Fruit fly (Drosophila melanogaster) whole organism, embryonic: ENCODE measurements around the gene CG32425.

Experiments used
- B-H2 ChIP-seq: fragments of 200-800 bp; sonication (Bioruptor generic); optimal IDR thresholded peaks from 2 replicates; lab custom pipeline; 2018; ENCODE audit warnings: missing biosample characterization, mild to moderate bottlenecking, missing genetic modification characterization
- Bgb ChIP-seq: fragments of 200-800 bp; sonication (Bioruptor generic); IDR thresholded peaks from 2 replicates; pipeline ENCODE4 v1.3.6; 2022; ENCODE audit warnings: missing biosample characterization, missing genetic modification characterization; ENCODE audit not compliant: partially characterized antibody
- Bteb2 ChIP-seq: fragments of 200-800 bp; sonication (Bioruptor generic); optimal IDR thresholded peaks from 2 replicates; lab custom pipeline; 2016; ENCODE audit warnings: missing biosample characterization, missing genetic modification characterization
- CG11456 ChIP-seq: fragments of 200-800 bp; sonication (Bioruptor generic); IDR thresholded peaks from 3 replicates; pipeline ENCODE4 v1.3.6; 2022; ENCODE audit warnings: missing biosample characterization, missing genetic modification characterization
- CG11723 ChIP-seq: fragments of 200-800 bp; sonication (Bioruptor generic); optimal IDR thresholded peaks from 2 replicates; lab custom pipeline; 2017; ENCODE audit warnings: missing biosample characterization, mild to moderate bottlenecking, missing genetic modification characterization
- CG15601 ChIP-seq: fragments of 200-800 bp; sonication (Bioruptor generic); optimal IDR thresholded peaks from 3 replicates; lab custom pipeline; 2019; ENCODE audit warnings: missing biosample characterization, mild to moderate bottlenecking, missing genetic modification characterization, moderate library complexity
- CG2116 ChIP-seq: fragments of 200-800 bp; sonication (Bioruptor generic); optimal IDR thresholded peaks from 3 replicates; lab custom pipeline; 2018; ENCODE audit warnings: missing biosample characterization, mild to moderate bottlenecking, missing genetic modification characterization
- CG33213 ChIP-seq: fragments of 200-800 bp; sonication (Bioruptor generic); optimal IDR thresholded peaks from 3 replicates; lab custom pipeline; 2016; ENCODE audit warnings: missing biosample characterization, missing genetic modification characterization
- CG3407 ChIP-seq: fragments of 200-800 bp; sonication (Bioruptor generic); optimal IDR thresholded peaks from 2 replicates; lab custom pipeline; 2018; ENCODE audit warnings: missing biosample characterization, mild to moderate bottlenecking, missing genetic modification characterization
- CG34376 ChIP-seq: fragments of 200-800 bp; sonication (Bioruptor generic); optimal IDR thresholded peaks from 2 replicates; lab custom pipeline; 2018; ENCODE audit warnings: missing biosample characterization, mild to moderate bottlenecking, missing genetic modification characterization
- CG43689 ChIP-seq: fragments of 200-800 bp; sonication (Bioruptor generic); IDR thresholded peaks from 2 replicates; pipeline ENCODE4 v1.3.6; 2022; ENCODE audit warnings: missing biosample characterization, missing genetic modification characterization
- CG6791 ChIP-seq: fragments of 200-800 bp; sonication (Bioruptor generic); IDR thresholded peaks from 3 replicates; pipeline ENCODE4 v1.3.6; 2022; ENCODE audit warnings: missing biosample characterization, missing genetic modification characterization; ENCODE audit not compliant: partially characterized antibody
- CG8388 ChIP-seq: fragments of 200-800 bp; sonication (Bioruptor generic); optimal IDR thresholded peaks from 2 replicates; lab custom pipeline; 2019; ENCODE audit warnings: missing biosample characterization, mild to moderate bottlenecking, missing genetic modification characterization, moderate library complexity
- D19A ChIP-seq: fragments of 200-800 bp; optimal IDR thresholded peaks from 3 replicates; lab custom pipeline; 2019; ENCODE audit warnings: missing biosample characterization, mild to moderate bottlenecking, missing genetic modification characterization, moderate library complexity
- HmgD ChIP-seq: fragments of 200-800 bp; sonication (Bioruptor generic); optimal IDR thresholded peaks from 3 replicates; lab custom pipeline; 2016; ENCODE audit warnings: missing biosample characterization, missing genetic modification characterization
- Hsf ChIP-seq: fragments of 200-800 bp; sonication (Bioruptor generic); optimal IDR thresholded peaks from 3 replicates; lab custom pipeline; 2016; ENCODE audit warnings: missing biosample characterization, missing genetic modification characterization
- MESR4 ChIP-seq: fragments of 200-800 bp; sonication (Bioruptor generic); optimal IDR thresholded peaks from 2 replicates; lab custom pipeline; 2018; ENCODE audit warnings: missing biosample characterization, mild to moderate bottlenecking, missing genetic modification characterization, moderate library complexity
- Max ChIP-seq: fragments of 200-800 bp; sonication (Bioruptor generic); optimal IDR thresholded peaks from 2 replicates; lab custom pipeline; 2016; ENCODE audit warnings: missing biosample characterization, mild to moderate bottlenecking, missing genetic modification characterization
- Mrtf ChIP-seq: fragments of 200-800 bp; sonication (Bioruptor generic); IDR thresholded peaks from 3 replicates; pipeline ENCODE4 v1.3.6; 2022; ENCODE audit warnings: missing biosample characterization, missing genetic modification characterization
- Stat92E ChIP-seq, 3 experiments: fragments of >200 bp in 2 of 3; fragments of 200-800 bp in 1 of 3; sonication (Bioruptor generic) in 1 of 3; optimal IDR thresholded peaks; 2 replicates each; lab custom pipeline; 2017 to 2019; ENCODE audit warnings: missing biosample characterization in 3 of 3, missing genetic modification characterization in 3 of 3, mild to moderate bottlenecking in 1 of 3, moderate library complexity in 1 of 3
- Xbp1 ChIP-seq: fragments of 200-800 bp; sonication (Bioruptor generic); optimal IDR thresholded peaks from 3 replicates; lab custom pipeline; 2016; ENCODE audit warnings: missing biosample characterization, mild to moderate bottlenecking, missing genetic modification characterization
- aop ChIP-seq: fragments of 200-800 bp; sonication (Bioruptor generic); IDR thresholded peaks from 2 replicates; pipeline ENCODE4 v1.3.6; 2022; ENCODE audit warnings: missing biosample characterization, missing genetic modification characterization
- ash1 ChIP-seq: fragments of 200-800 bp; sonication (Bioruptor generic); optimal IDR thresholded peaks from 2 replicates; lab custom pipeline; 2018; ENCODE audit warnings: missing biosample characterization, mild to moderate bottlenecking, missing genetic modification characterization
- bcd ChIP-seq: fragments of 200-800 bp; sonication (Bioruptor generic); optimal IDR thresholded peaks from 2 replicates; lab custom pipeline; 2017; ENCODE audit warnings: missing biosample characterization, mild to moderate bottlenecking, missing genetic modification characterization
- cas ChIP-seq: fragments of 200-800 bp; sonication (Bioruptor generic); IDR thresholded peaks from 2 replicates; pipeline ENCODE4 v1.3.6; 2022; ENCODE audit warnings: missing biosample characterization, missing genetic modification characterization
- cato ChIP-seq: fragments of 200-800 bp; sonication (Bioruptor generic); optimal IDR thresholded peaks from 2 replicates; lab custom pipeline; 2016; ENCODE audit warnings: missing biosample characterization, missing genetic modification characterization, borderline replicate concordance
- croc ChIP-seq: fragments of 200-800 bp; sonication (Bioruptor generic); conservative IDR thresholded peaks from 3 replicates; pipeline ENCODE4 v1.3.6; 2022; ENCODE audit warnings: missing biosample characterization, missing genetic modification characterization
- exex ChIP-seq: fragments of 200-800 bp; sonication (Bioruptor generic); optimal IDR thresholded peaks from 4 replicates; lab custom pipeline; 2018; ENCODE audit warnings: missing biosample characterization, mild to moderate bottlenecking, missing genetic modification characterization, moderate library complexity
- grn ChIP-seq: fragments of 200-800 bp; sonication (Bioruptor generic); optimal IDR thresholded peaks from 3 replicates; lab custom pipeline; 2017; ENCODE audit warnings: missing biosample characterization, missing genetic modification characterization
- jumu ChIP-seq: fragments of 200-800 bp; sonication (Bioruptor generic); optimal IDR thresholded peaks from 3 replicates; lab custom pipeline; 2016; ENCODE audit warnings: missing biosample characterization, missing genetic modification characterization
- p53 ChIP-seq: fragments of 200-800 bp; sonication (Bioruptor generic); optimal IDR thresholded peaks from 2 replicates; lab custom pipeline; 2016; ENCODE audit warnings: missing biosample characterization, missing genetic modification characterization
- pb ChIP-seq: fragments of 200-800 bp; sonication (Bioruptor generic); optimal IDR thresholded peaks from 3 replicates; lab custom pipeline; 2016; ENCODE audit warnings: missing biosample characterization, missing genetic modification characterization
- peb ChIP-seq: fragments of 200-800 bp; sonication (Bioruptor generic); IDR thresholded peaks from 2 replicates; pipeline ENCODE4 v1.3.6; 2022; ENCODE audit warnings: missing biosample characterization, missing genetic modification characterization
- pnt ChIP-seq: fragments of 200-800 bp; sonication (Bioruptor generic); optimal IDR thresholded peaks from 3 replicates; lab custom pipeline; 2016; ENCODE audit warnings: missing biosample characterization, missing genetic modification characterization
- schlank ChIP-seq: fragments of 200-800 bp; sonication (Bioruptor generic); optimal IDR thresholded peaks from 2 replicates; lab custom pipeline; 2018; ENCODE audit warnings: missing biosample characterization, mild to moderate bottlenecking, missing genetic modification characterization
- sens-2 ChIP-seq: fragments of 200-800 bp; sonication (Bioruptor generic); IDR thresholded peaks from 2 replicates; pipeline ENCODE4 v1.3.6; 2022; ENCODE audit warnings: missing biosample characterization, missing genetic modification characterization
- sisA ChIP-seq: fragments of 200-800 bp; sonication (Bioruptor generic); IDR thresholded peaks from 2 replicates; pipeline ENCODE4 v1.3.6; 2022; ENCODE audit warnings: missing biosample characterization, missing genetic modification characterization
- sr ChIP-seq: fragments of 200-800 bp; sonication (Bioruptor generic); IDR thresholded peaks from 3 replicates; pipeline ENCODE4 v1.3.6; 2022; ENCODE audit warnings: missing biosample characterization, missing genetic modification characterization
- sug ChIP-seq: fragments of 200-800 bp; optimal IDR thresholded peaks from 2 replicates; lab custom pipeline; 2019; ENCODE audit warnings: missing biosample characterization, mild to moderate bottlenecking, missing genetic modification characterization, moderate library complexity
- tin ChIP-seq: fragments of 200-800 bp; sonication (Bioruptor generic); optimal IDR thresholded peaks from 3 replicates; lab custom pipeline; 2016; ENCODE audit warnings: missing biosample characterization, missing genetic modification characterization

Gene CG32425

DNA sequence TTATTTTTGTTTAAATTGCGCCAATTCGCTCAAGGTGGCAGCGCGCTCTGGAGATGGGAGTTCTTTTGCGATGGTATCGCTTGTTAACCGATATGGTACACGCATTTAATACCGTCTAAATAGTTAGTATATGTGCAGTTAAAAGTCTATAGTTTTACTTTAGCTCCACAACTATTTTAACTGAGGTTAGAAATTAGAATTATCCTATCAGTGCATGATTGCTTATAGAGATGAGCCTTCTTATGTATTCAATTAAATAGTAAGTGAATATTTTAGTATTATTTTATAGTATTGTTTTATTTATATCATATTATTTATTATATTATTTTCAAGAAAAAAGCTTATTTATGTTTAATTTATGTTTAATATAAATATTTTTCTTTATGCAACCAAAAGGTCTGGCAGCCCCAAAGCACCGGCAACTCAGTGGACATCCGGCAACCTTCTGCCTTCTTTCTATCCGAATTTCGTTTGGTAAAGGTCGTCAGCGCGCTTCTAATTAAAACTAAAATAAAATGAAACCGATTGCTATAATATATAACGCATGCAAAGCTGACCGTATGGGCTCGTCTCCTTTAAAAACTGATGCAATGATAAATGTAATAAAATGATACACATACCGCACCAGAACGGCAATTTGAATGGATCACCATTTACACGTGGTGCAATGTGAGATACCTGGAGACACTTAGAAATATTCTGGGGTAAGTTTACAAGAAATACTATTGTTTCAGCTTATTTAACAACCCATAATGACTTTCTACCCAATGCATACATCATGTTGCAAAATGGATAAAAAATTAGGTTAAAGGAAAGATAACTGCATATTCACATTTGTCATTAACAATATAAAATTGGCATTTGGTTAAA is 44.1 kb upstream of the CG32425 start, which contains the start of gene CG5199 (continued):
- TF ChIP-seq Bgb (GFP tag; lab: Robert Waterston, UW) (peak; percentile 75), pnt (GFP tag; lab: Kevin White, UChicago) (peak; percentile 70), HmgD (no peak), aop (GFP tag; lab: Robert Waterston, UW) (no peak), CG15601 (tag; lab: Kevin White, UChicago) (peak; percentile 65), tin (GFP tag; lab: Kevin White, UChicago) (peak; percentile 79), CG6791 (peak; percentile 75), B-H2 (peak; percentile 54), schlank (tag; lab: Kevin White, UChicago) (no peak), peb (GFP tag; lab: Robert Waterston, UW) (no peak), Mrtf (peak; percentile 68; the same call in 2 of the 3 replicates), pb (GFP tag; lab: Kevin White, UChicago) (no peak), Bteb2 (GFP tag; lab: Kevin White, UChicago) (no peak), CG11456 (GFP tag; lab: Robert Waterston, UW) (peak; percentile 57; the same call in 1 of the 3 replicates)

DNA sequence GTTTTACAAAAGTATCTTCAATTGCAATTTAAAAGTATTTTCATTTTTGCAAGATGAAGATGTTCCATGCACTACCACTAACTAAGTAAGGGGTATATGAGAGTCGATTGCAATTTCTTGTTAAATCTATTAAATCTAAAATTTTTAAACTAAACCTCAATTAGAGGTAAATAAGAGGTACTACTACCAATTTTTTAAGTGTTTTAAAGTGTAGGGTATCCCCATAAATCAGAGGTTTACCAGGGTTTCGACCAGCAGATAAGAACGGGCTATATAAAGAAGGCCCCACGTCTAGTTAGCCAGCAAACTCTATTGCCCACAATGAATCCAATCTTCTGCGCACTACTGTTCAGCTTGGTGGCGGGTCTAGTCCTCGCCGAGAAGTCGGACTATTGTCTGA is 36.7 kb upstream of the CG32425 start, which contains the start of gene mag:
TSS of gene mag (plus strand) at position 301 of the 400 bp plus-strand sequence.
- no peak for TF ChIP-seq CG3407
- TF ChIP-seq CG11723 (GFP tag; lab: Kevin White, UChicago) = no peak
- TF ChIP-seq p53 (GFP tag; lab: Kevin White, UChicago) = no peak
- TF ChIP-seq Hsf (GFP tag; lab: Kevin White, UChicago) = no peak
- TF ChIP-seq Stat92E (GFP tag; optimal IDR thresholded peaks at IDR 0.05; lab: Kevin White, UChicago) = no peak
- TF ChIP-seq MESR4 (GFP tag; lab: Kevin White, UChicago) = no peak
- no peak for TF ChIP-seq cato (GFP tag; lab: Kevin White, UChicago)
- TF ChIP-seq Max = no peak
- no peak for TF ChIP-seq jumu (GFP tag; lab: Kevin White, UChicago)
- no peak for TF ChIP-seq CG43689
- no peak for TF ChIP-seq cas (GFP tag; lab: Robert Waterston, UW)
- TF ChIP-seq bcd (GFP tag; lab: Kevin White, UChicago) = no peak
- TF ChIP-seq ash1 (GFP tag; lab: Kevin White, UChicago) = no peak
- no peak for TF ChIP-seq sisA (GFP tag; lab: Robert Waterston, UW)
- no peak for TF ChIP-seq CG2116 (GFP tag; lab: Kevin White, UChicago)

DNA sequence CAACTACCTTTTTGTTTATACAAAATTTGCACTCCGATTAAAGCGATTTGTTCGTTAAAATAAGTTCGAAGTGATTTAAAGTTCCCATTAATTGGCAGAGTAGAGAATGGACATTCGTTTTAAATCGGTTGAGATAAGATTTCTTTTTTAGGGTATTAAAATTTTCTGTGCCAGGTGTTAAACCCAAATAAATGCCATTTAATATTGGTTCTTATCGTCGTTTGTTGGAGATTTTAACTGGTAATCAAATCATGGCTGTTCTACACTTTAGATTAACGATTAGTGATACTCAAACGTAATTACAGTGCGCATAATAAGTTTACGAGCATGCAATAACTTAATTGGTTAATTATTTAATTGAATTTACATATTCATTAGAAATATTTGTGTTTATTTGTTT is 34.7 kb upstream of the CG32425 start:
- no peak for TF ChIP-seq CG33213 (GFP tag; lab: Kevin White, UChicago)
- TF ChIP-seq sens-2 (GFP tag; lab: Robert Waterston, UW) = 0 out of 2 replicates have a peak, but pooled peaks have one; percentile 20
- peak; percentile 16 for TF ChIP-seq CG8388
- peak; percentile 37 for TF ChIP-seq D19A (tag; lab: Kevin White, UChicago)
- TF ChIP-seq sr (GFP tag; lab: Robert Waterston, UW) = no peak
- TF ChIP-seq grn = peak; percentile 49
- TF ChIP-seq CG34376 (GFP tag; lab: Kevin White, UChicago) = peak; percentile 25
- TF ChIP-seq croc (GFP tag; lab: Robert Waterston, UW) = no peak
- TF ChIP-seq Xbp1 (GFP tag; lab: Kevin White, UChicago) = no peak
- peak; percentile 45 for TF ChIP-seq sug (tag; lab: Kevin White, UChicago)
- peak; percentile 99 for TF ChIP-seq exex
